Worm (Caenorhabditis elegans) whole organism, L1 larva: ENCODE data around the gene pct-1.

ENCODE experiments used
- C34B4.2 ChIP-seq: sonication (generic microtip); optimal IDR thresholded peaks from 2 replicates; lab custom pipeline; 2017; ENCODE audit warnings: mild to moderate bottlenecking, missing genetic modification characterization, missing compliant biosample characterization
- ama-1 ChIP-seq: fragments of 150-350 bp; optimal IDR thresholded peaks from 2 replicates; lab custom pipeline; 2014
- ceh-90 ChIP-seq: sonication (generic microtip); optimal IDR thresholded peaks from 2 replicates; lab custom pipeline; 2016; ENCODE audit warnings: missing genetic modification characterization, missing compliant biosample characterization
- egl-13 ChIP-seq: sonication (generic microtip); optimal IDR thresholded peaks from 2 replicates; lab custom pipeline; 2016; ENCODE audit warnings: missing genotype, missing genetic modification reagents, missing genetic modification characterization, missing compliant biosample characterization
- fkh-4 ChIP-seq: sonication (generic microtip); optimal IDR thresholded peaks from 2 replicates; lab custom pipeline; 2016; ENCODE audit warnings: missing compliant biosample characterization, missing genetic modification characterization, borderline replicate concordance
- lin-39 ChIP-seq: fragments of 150-350 bp; optimal IDR thresholded peaks from 2 replicates; lab custom pipeline; 2014; ENCODE audit warnings: missing biosample characterization, missing genetic modification reagents, missing genetic modification characterization
- lir-3 ChIP-seq: sonication (generic microtip); optimal IDR thresholded peaks from 2 replicates; lab custom pipeline; 2016; ENCODE audit warnings: mild to moderate bottlenecking, missing genetic modification characterization, moderate library complexity, missing compliant biosample characterization; ENCODE audit not compliant: poor library complexity
- mep-1 ChIP-seq: fragments of 150-350 bp; optimal IDR thresholded peaks from 2 replicates; lab custom pipeline; 2014; ENCODE audit warnings: missing biosample characterization, missing genetic modification characterization
- nhr-19 ChIP-seq: fragments of 200-800 bp; sonication (Bioruptor generic); conservative IDR thresholded peaks from 2 replicates; pipeline ENCODE4 v1.3.6; 2022; ENCODE audit warnings: missing genetic modification characterization, missing compliant biosample characterization
- nhr-237 ChIP-seq: fragments of 150-350 bp; optimal IDR thresholded peaks from 2 replicates; lab custom pipeline; 2014; ENCODE audit warnings: missing biosample characterization, missing genetic modification characterization
- nhr-28 ChIP-seq: fragments of 150-350 bp; optimal IDR thresholded peaks from 2 replicates; lab custom pipeline; 2014; ENCODE audit warnings: missing biosample characterization, missing genetic modification characterization
- rnt-1 ChIP-seq: sonication (generic microtip); optimal IDR thresholded peaks from 2 replicates; lab custom pipeline; 2016; ENCODE audit warnings: mild to moderate bottlenecking, missing genetic modification characterization, moderate library complexity, missing compliant biosample characterization
- skn-1 ChIP-seq: fragments of 150-350 bp; optimal IDR thresholded peaks from 2 replicates; lab custom pipeline; 2014; ENCODE audit warnings: missing biosample characterization, missing genetic modification characterization
- sox-4 ChIP-seq: sonication (generic microtip); optimal IDR thresholded peaks from 2 replicates; lab custom pipeline; 2016; ENCODE audit warnings: missing genetic modification characterization, missing compliant biosample characterization

DNA sequence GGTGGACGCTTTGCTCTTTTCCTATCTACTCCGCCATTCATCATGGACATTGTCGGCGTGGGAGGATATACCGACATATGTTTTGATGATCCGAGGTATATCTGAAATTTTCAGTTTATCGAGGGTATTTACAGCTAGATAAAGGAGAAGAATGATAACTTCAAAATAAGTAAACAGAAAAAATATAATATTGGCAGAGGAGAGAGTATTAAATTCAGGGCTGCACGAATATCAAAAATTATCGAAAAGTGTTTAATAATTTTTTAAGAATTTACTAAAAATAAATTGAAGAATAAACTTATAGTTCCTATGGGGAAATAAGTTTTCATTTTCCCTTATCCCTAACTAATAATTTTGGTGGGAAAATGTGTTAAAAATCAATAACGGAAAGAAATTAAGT lies 22.6 kb downstream of the pct-1 start, which contains the start of gene wsp-1:
- TF ChIP-seq C34B4.2 (tag; lab: Kevin White, UChicago) (no peak), ceh-90 (tag; lab: Kevin White, UChicago) (no peak), sox-4 (tag; lab: Kevin White, UChicago) (no peak), nhr-237 (tag; lab: Kevin White, UChicago) (no peak), skn-1 (tag; lab: Kevin White, UChicago) (no peak), rnt-1 (tag; lab: Kevin White, UChicago) (no peak), lin-39 (tag; lab: Kevin White, UChicago) (no peak), nhr-28 (tag; lab: Kevin White, UChicago) (no peak), mep-1 (no peak), lir-3 (no peak), nhr-19 (GFP tag; lab: Robert Waterston, UW) (no peak), ama-1 (lab: Kevin White, UChicago) (no peak), egl-13 (tag; lab: Kevin White, UChicago) (no peak), fkh-4 (tag; lab: Kevin White, UChicago) (no peak)
